Worm (Caenorhabditis elegans) whole organism, mixed stage, embryonic: ENCODE measurements around the gene hmg-1.2.

ENCODE experiments used
- mep-1 ChIP-seq: fragments of 150-350 bp; optimal IDR thresholded peaks from 2 replicates; lab custom pipeline; 2017; ENCODE audit warnings: missing biosample characterization, missing genetic modification reagents, missing genetic modification characterization, inconsistent platforms
- nhr-76 ChIP-seq: sonication (generic microtip); optimal IDR thresholded peaks from 2 replicates; lab custom pipeline; 2017; ENCODE audit warnings: missing biosample characterization, missing genetic modification characterization

DNA sequence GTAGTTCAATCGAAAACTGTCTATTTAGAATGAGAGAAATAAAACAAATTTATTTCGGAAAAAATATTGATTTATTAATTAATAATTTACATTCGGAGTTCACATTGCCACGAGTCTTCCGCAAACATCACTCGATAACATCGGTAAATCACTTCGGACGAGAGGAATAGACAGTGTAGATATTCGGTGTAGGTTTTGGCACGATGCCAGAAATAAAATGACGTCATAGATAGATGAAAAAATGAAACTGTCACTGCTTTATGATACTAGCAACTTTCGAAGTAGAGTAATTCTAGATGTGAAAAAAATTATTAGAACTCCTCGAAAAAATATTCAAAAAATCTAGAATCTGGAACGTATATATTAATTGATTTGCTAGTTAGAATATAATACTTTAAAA, 727 bp upstream of the hmg-1.2 start:
- TF ChIP-seq nhr-76 (tag; lab: Kevin White, UChicago) = no peak
- no peak for TF ChIP-seq mep-1 (tag; lab: Kevin White, UChicago)
